Fruit fly (Drosophila melanogaster) whole organism, prepupa: ENCODE data around the gene Vinc.

Experiments
- Blimp-1 ChIP-seq: fragments of 200-800 bp; sonication (Bioruptor generic); optimal IDR thresholded peaks from 3 replicates; lab custom pipeline; 2017; ENCODE audit warnings: missing biosample characterization, missing genetic modification characterization, mild to moderate bottlenecking, moderate library complexity, missing genetic modification reagents
- CG10669 ChIP-seq: fragments of 200-800 bp; sonication (Bioruptor generic); optimal IDR thresholded peaks from 3 replicates; lab custom pipeline; 2018; ENCODE audit warnings: missing biosample characterization, mild to moderate bottlenecking, missing genetic modification characterization, moderate library complexity
- CG11294 ChIP-seq: fragments of 200-800 bp; sonication (Bioruptor generic); IDR thresholded peaks from 2 replicates; pipeline ENCODE4 v1.3.6; 2022; ENCODE audit warnings: missing biosample characterization, missing genetic modification characterization
- CG11762 ChIP-seq: fragments of 200-800 bp; sonication (Bioruptor generic); optimal IDR thresholded peaks from 3 replicates; lab custom pipeline; 2016; ENCODE audit warnings: missing biosample characterization, missing genetic modification characterization; ENCODE audit not compliant: insufficient read depth
- CG11902 ChIP-seq: fragments of 200-800 bp; sonication (Bioruptor generic); optimal IDR thresholded peaks from 3 replicates; lab custom pipeline; 2016; ENCODE audit warnings: missing biosample characterization, missing genetic modification characterization
- CG15336 ChIP-seq: fragments of 200-800 bp; sonication (Bioruptor generic); IDR thresholded peaks from 2 replicates; pipeline ENCODE4 v1.3.6; 2022; ENCODE audit warnings: missing biosample characterization, missing genetic modification characterization
- CG1621 ChIP-seq: fragments of 200-800 bp; sonication (Bioruptor generic); optimal IDR thresholded peaks from 3 replicates; lab custom pipeline; 2018; ENCODE audit warnings: missing biosample characterization, mild to moderate bottlenecking, missing genetic modification characterization
- CG3032 ChIP-seq: fragments of 200-800 bp; optimal IDR thresholded peaks from 2 replicates; lab custom pipeline; 2019; ENCODE audit warnings: missing biosample characterization, mild to moderate bottlenecking, missing genetic modification characterization, moderate library complexity
- CG31627 ChIP-seq: fragments of 200-800 bp; sonication (Bioruptor generic); optimal IDR thresholded peaks from 3 replicates; lab custom pipeline; 2016; ENCODE audit warnings: missing biosample characterization, missing genetic modification characterization
- CG3919 ChIP-seq: fragments of 200-800 bp; sonication (Bioruptor generic); optimal IDR thresholded peaks from 3 replicates; lab custom pipeline; 2016; ENCODE audit warnings: missing biosample characterization, missing genetic modification characterization
- CG4318 ChIP-seq: fragments of 200-800 bp; sonication (Bioruptor generic); optimal IDR thresholded peaks from 3 replicates; lab custom pipeline; 2017; ENCODE audit warnings: missing biosample characterization, mild to moderate bottlenecking, missing genetic modification characterization
- CG6163 ChIP-seq: fragments of 200-800 bp; sonication (Bioruptor generic); IDR thresholded peaks from 3 replicates; pipeline ENCODE4 v1.3.6; 2022; ENCODE audit warnings: missing biosample characterization, missing genetic modification characterization
- CG7368 ChIP-seq: fragments of 200-800 bp; sonication (Bioruptor generic); optimal IDR thresholded peaks from 3 replicates; lab custom pipeline; 2016; ENCODE audit warnings: missing biosample characterization, missing genetic modification characterization
- CG8119 ChIP-seq: fragments of 200-800 bp; sonication (Bioruptor generic); IDR thresholded peaks from 3 replicates; pipeline ENCODE4 v1.3.6; 2022; ENCODE audit warnings: missing biosample characterization, missing genetic modification characterization
- CG8319 ChIP-seq: fragments of 200-800 bp; sonication (Bioruptor generic); optimal IDR thresholded peaks from 3 replicates; lab custom pipeline; 2016; ENCODE audit warnings: missing biosample characterization, missing genetic modification characterization
- CG8632 ChIP-seq: fragments of 200-800 bp; sonication (Bioruptor generic); optimal IDR thresholded peaks from 3 replicates; lab custom pipeline; 2016; ENCODE audit warnings: missing biosample characterization, missing genetic modification characterization
- CG9139 ChIP-seq: fragments of 200-800 bp; sonication (Bioruptor generic); optimal IDR thresholded peaks from 3 replicates; lab custom pipeline; 2017; ENCODE audit warnings: missing biosample characterization, mild to moderate bottlenecking, missing genetic modification characterization
- Eip75B ChIP-seq: fragments of 200-800 bp; sonication (Bioruptor generic); optimal IDR thresholded peaks from 3 replicates; lab custom pipeline; 2016; ENCODE audit warnings: missing biosample characterization, missing genetic modification characterization
- Eip78C ChIP-seq: fragments of 200-800 bp; sonication (Bioruptor generic); peaks from one replicate; lab custom pipeline; 2016; ENCODE audit warnings: missing biosample characterization, missing genetic modification characterization
- Eip93F ChIP-seq: fragments of 200-800 bp; sonication (Bioruptor generic); optimal IDR thresholded peaks from 2 replicates; lab custom pipeline; 2016; ENCODE audit warnings: missing biosample characterization, mild to moderate bottlenecking, missing genetic modification characterization
- Ets21C ChIP-seq: fragments of 200-800 bp; sonication (Bioruptor generic); optimal IDR thresholded peaks from 3 replicates; lab custom pipeline; 2016; ENCODE audit warnings: missing biosample characterization, missing genetic modification characterization
- Ets96B ChIP-seq: fragments of 200-800 bp; optimal IDR thresholded peaks from 2 replicates; lab custom pipeline; 2019; ENCODE audit warnings: missing biosample characterization, mild to moderate bottlenecking, missing genetic modification characterization, moderate library complexity
- Gug ChIP-seq: fragments of 200-800 bp; sonication (Bioruptor generic); IDR thresholded peaks from 2 replicates; pipeline ENCODE4 v1.3.6; 2022; ENCODE audit warnings: missing biosample characterization, missing genetic modification characterization
- Hr38 ChIP-seq: sonication (Bioruptor generic); optimal IDR thresholded peaks from 2 replicates; lab custom pipeline; 2016; ENCODE audit warnings: missing biosample characterization, missing genetic modification characterization
- Met ChIP-seq: fragments of 200-800 bp; sonication (Bioruptor generic); optimal IDR thresholded peaks from 3 replicates; lab custom pipeline; 2016; ENCODE audit warnings: missing biosample characterization, missing genetic modification characterization
- OdsH ChIP-seq: fragments of 200-800 bp; sonication (Bioruptor generic); optimal IDR thresholded peaks from 3 replicates; lab custom pipeline; 2016; ENCODE audit warnings: missing biosample characterization, missing genetic modification characterization
- Smox ChIP-seq: fragments of 200-800 bp; sonication (Bioruptor generic); optimal IDR thresholded peaks from 3 replicates; lab custom pipeline; 2016; ENCODE audit warnings: missing biosample characterization, missing genetic modification characterization
- Sox14 ChIP-seq: fragments of 200-800 bp; sonication (Bioruptor generic); optimal IDR thresholded peaks from 3 replicates; lab custom pipeline; 2016; ENCODE audit warnings: missing biosample characterization, missing genetic modification characterization
- Sox15 ChIP-seq: fragments of 200-800 bp; sonication (Bioruptor generic); optimal IDR thresholded peaks from 3 replicates; lab custom pipeline; 2016; ENCODE audit warnings: missing biosample characterization, missing genetic modification characterization
- achi ChIP-seq: fragments of 200-800 bp; sonication (Bioruptor generic); optimal IDR thresholded peaks from 3 replicates; lab custom pipeline; 2016; ENCODE audit warnings: missing biosample characterization, missing genetic modification characterization
- cyc ChIP-seq: fragments of 200-800 bp; sonication (Bioruptor generic); optimal IDR thresholded peaks from 3 replicates; lab custom pipeline; 2016; ENCODE audit warnings: missing biosample characterization, missing genetic modification characterization
- dsx ChIP-seq: fragments of 200-800 bp; optimal IDR thresholded peaks from 3 replicates; lab custom pipeline; 2019; ENCODE audit warnings: missing biosample characterization, mild to moderate bottlenecking, missing genetic modification characterization, moderate library complexity; ENCODE audit not compliant: poor library complexity, severe bottlenecking
- eg ChIP-seq: fragments of 200-800 bp; sonication (Bioruptor generic); IDR thresholded peaks from 3 replicates; pipeline ENCODE4 v1.3.6; 2022; ENCODE audit warnings: missing biosample characterization, missing genetic modification characterization
- esn ChIP-seq: fragments of 200-800 bp; sonication (Bioruptor generic); optimal IDR thresholded peaks from 2 replicates; lab custom pipeline; 2016; ENCODE audit warnings: missing biosample characterization, mild to moderate bottlenecking, missing genetic modification characterization, moderate library complexity
- fd59A ChIP-seq: fragments of 200-800 bp; sonication (Bioruptor generic); optimal IDR thresholded peaks from 2 replicates; lab custom pipeline; 2017; ENCODE audit warnings: missing biosample characterization, mild to moderate bottlenecking, missing genetic modification characterization, missing genetic modification reagents
- fd85E ChIP-seq: fragments of 200-800 bp; sonication (Bioruptor generic); optimal IDR thresholded peaks from 3 replicates; lab custom pipeline; 2016; ENCODE audit warnings: missing biosample characterization, missing genetic modification characterization
- fkh ChIP-seq: fragments of 200-800 bp; sonication (Bioruptor generic); optimal IDR thresholded peaks from 3 replicates; lab custom pipeline; 2017; ENCODE audit warnings: missing biosample characterization, mild to moderate bottlenecking, missing genetic modification characterization, moderate library complexity
- lz ChIP-seq: fragments of 200-800 bp; sonication (Bioruptor generic); optimal IDR thresholded peaks from 3 replicates; lab custom pipeline; 2016; ENCODE audit warnings: missing biosample characterization, missing genetic modification characterization
- net ChIP-seq: fragments of 200-800 bp; sonication (Bioruptor generic); optimal IDR thresholded peaks from 3 replicates; lab custom pipeline; 2016; ENCODE audit warnings: missing biosample characterization, missing genetic modification characterization
- ss ChIP-seq, 2 experiments: fragments of 200-800 bp; sonication (Bioruptor generic); optimal IDR thresholded peaks; 2 replicates in 1 of 2; 3 replicates in 1 of 2; lab custom pipeline; 2017 to 2018; ENCODE audit warnings: mild to moderate bottlenecking in 2 of 2, missing biosample characterization in 2 of 2, missing genetic modification characterization in 2 of 2, moderate library complexity in 1 of 2
- svp ChIP-seq: fragments of 200-800 bp; sonication (Bioruptor generic); peaks from one replicate; lab custom pipeline; 2016; ENCODE audit warnings: missing biosample characterization, missing genetic modification characterization
- topi ChIP-seq: fragments of 200-800 bp; sonication (Bioruptor generic); optimal IDR thresholded peaks from 3 replicates; lab custom pipeline; 2016; ENCODE audit warnings: missing biosample characterization, missing genetic modification characterization
- vri ChIP-seq: fragments of 200-800 bp; sonication (Bioruptor generic); optimal IDR thresholded peaks from 3 replicates; lab custom pipeline; 2016; ENCODE audit warnings: missing biosample characterization, mild to moderate bottlenecking, missing genetic modification characterization

Vinc gene

DNA sequence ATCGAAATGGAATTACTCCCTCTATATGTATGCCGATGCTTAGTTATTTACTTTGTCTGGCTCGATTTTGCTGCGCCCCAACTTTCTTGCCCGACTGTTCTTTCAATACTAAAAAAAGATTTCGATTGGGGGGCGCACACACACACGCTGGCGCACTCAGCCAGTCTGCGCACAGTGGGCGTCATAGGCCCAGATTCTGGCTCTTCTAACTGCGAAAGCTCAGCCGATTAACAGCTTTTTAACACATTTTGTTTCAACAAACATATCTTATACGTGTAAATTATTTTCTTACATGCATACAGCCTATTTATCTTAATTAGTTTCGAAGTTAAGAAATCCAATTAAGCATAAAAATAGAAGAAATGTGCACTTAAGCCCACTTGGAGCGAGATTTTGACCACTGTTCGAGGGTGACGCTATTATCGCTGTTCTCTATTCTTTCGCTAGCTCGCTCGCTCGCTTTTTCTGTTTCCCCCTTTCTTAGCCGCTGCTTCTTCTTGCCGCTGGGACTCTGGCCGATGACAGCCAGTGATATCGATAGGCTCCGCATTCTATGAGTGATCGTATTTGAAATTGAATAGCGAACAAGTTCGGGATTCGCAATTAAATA lies at the start of gene Vinc (continued):
- TF ChIP-seq fd59A, result peak; percentile 69
- TF ChIP-seq Hr38, result no peak
- no peak for TF ChIP-seq Smox (GFP tag; lab: Kevin White, UChicago)
- TF ChIP-seq fd85E (GFP tag; lab: Kevin White, UChicago), result no peak
- peak; percentile 92 for TF ChIP-seq Met (GFP tag; lab: Kevin White, UChicago)
- no peak for TF ChIP-seq CG4318
- TF ChIP-seq Ets96B (tag; lab: Kevin White, UChicago), result peak; percentile 90
- peak; percentile 75 for TF ChIP-seq CG9139 (GFP tag; lab: Kevin White, UChicago)
- peak; percentile 84 for TF ChIP-seq esn (GFP tag; lab: Kevin White, UChicago)

DNA sequence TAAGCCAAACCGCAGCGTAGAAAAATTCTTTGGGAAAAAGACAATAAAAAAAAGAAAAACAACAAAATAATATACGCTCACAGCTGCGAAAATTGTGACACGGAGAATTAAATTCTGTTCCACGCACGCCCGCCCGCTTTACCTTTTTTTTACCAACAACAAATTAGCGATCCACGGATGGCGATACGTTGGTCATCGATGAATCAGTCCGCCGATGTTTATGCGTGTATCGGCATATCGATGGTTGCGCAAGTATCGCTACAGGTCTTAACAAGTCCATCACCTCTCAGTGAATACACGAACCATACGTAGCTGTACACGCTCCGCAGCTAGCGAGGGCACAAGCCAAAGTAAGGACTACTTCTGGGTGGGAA lies 48.2 kb upstream of the Vinc start, which contains the start of gene CG2924:
TSS of gene CG2924 (minus strand) at position 205 of the 374 bp plus-strand sequence.
- peak; percentile 12 for TF ChIP-seq CG11902 (GFP tag; lab: Kevin White, UChicago)
- TF ChIP-seq CG3919 (GFP tag; lab: Kevin White, UChicago), result peak; percentile 33
- peak; percentile 41 for TF ChIP-seq lz
- TF ChIP-seq CG6163 (GFP tag; lab: Robert Waterston, UW), result peak; percentile 21; the same call in 1 of the 3 replicates
- TF ChIP-seq svp (GFP tag; lab: Kevin White, UChicago), result peak; percentile 50
- TF ChIP-seq OdsH (GFP tag; lab: Kevin White, UChicago), result no peak
- peak; percentile 16; the same call in 1 of the 2 replicates for TF ChIP-seq CG15336 (GFP tag; lab: Robert Waterston, UW)
- 0 out of 2 replicates have a peak, but pooled peaks have one; percentile 15 for TF ChIP-seq CG11294 (GFP tag; lab: Robert Waterston, UW)
- TF ChIP-seq CG31627 (GFP tag; lab: Kevin White, UChicago), result peak; percentile 57
- no peak for TF ChIP-seq Smox (GFP tag; lab: Kevin White, UChicago)
- peak; percentile 11 for TF ChIP-seq CG3032 (tag; lab: Kevin White, UChicago)
- TF ChIP-seq esn (GFP tag; lab: Kevin White, UChicago), result peak; percentile 34
- TF ChIP-seq net, result no peak
- TF ChIP-seq ss (GFP tag; optimal IDR thresholded peaks at IDR 0.05; lab: Kevin White, UChicago), result no peak
- TF ChIP-seq topi (GFP tag; lab: Kevin White, UChicago), result peak; percentile 34
- peak; percentile 96 for TF ChIP-seq CG1621
- no peak for TF ChIP-seq CG7368 (GFP tag; lab: Kevin White, UChicago)
- peak; percentile 56 for TF ChIP-seq cyc (GFP tag; lab: Kevin White, UChicago)
- peak; percentile 68 for TF ChIP-seq Eip78C (GFP tag; lab: Kevin White, UChicago)
- TF ChIP-seq Sox14 (GFP tag; lab: Kevin White, UChicago), result peak; percentile 11
- peak; percentile 26 for TF ChIP-seq Ets21C

DNA sequence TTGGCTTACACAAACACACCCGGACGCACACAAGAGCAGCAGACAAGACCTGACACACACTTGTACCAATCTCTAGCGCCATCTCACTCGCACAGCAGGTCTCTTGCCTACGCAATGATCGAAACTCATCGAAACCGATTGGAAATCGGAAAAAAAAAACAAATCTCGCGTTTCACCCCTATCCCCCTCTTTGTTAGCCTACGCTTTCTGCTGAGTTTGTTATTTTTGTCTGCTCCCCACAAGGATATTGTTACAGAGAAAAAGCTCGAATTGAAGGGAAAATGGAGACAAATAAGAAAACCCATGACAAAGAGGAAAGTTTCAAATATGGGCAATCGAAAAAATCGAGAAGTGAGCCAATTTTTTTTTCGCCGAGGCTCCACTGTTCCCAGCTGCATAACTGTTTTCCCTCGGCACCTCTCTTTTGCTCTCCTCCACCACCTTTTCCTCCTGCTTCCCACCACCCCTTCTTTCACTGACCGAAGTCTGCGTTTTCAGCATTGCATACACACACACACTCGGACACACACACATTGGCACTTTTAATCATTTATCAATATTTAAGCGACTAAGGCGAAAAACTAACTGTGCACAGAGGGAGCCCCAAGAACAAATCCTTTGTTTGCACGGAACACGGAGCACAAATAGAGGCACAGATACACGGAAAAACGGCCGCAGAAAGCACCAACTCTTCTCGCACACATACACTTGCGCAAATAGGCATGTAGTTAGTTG lies 47.6 kb upstream of the Vinc start:
- TF ChIP-seq vri (GFP tag; lab: Kevin White, UChicago) (peak; percentile 48), CG11294 (GFP tag; lab: Robert Waterston, UW) (no peak), Ets96B (tag; lab: Kevin White, UChicago) (no peak), fkh (GFP tag; lab: Kevin White, UChicago) (peak; percentile 67), topi (GFP tag; lab: Kevin White, UChicago) (peak; percentile 40), dsx (GFP tag; lab: Kevin White, UChicago) (no peak), CG8119 (GFP tag; lab: Robert Waterston, UW) (peak; percentile 46; the same call in 1 of the 3 replicates), CG3032 (tag; lab: Kevin White, UChicago) (no peak), Gug (GFP tag; lab: Robert Waterston, UW) (peak; percentile 46; the same call in 1 of the 2 replicates), Sox14 (GFP tag; lab: Kevin White, UChicago) (peak; percentile 75), eg (peak; percentile 65; the same call in 2 of the 3 replicates), cyc (GFP tag; lab: Kevin White, UChicago) (peak; percentile 60), Hr38 (no peak), Sox15 (peak; percentile 52), Ets21C (peak; percentile 3), Blimp-1 (GFP tag; lab: Kevin White, UChicago) (no peak), fd59A (peak; percentile 19), Eip93F (GFP tag; lab: Kevin White, UChicago) (no peak), ss (GFP tag; optimal IDR thresholded peaks at IDR 0.05; lab: Kevin White, UChicago) (peak; percentile 8 to 57), CG11762 (GFP tag; lab: Kevin White, UChicago) (no peak), CG10669 (GFP tag; lab: Kevin White, UChicago) (peak; percentile 29), CG11902 (GFP tag; lab: Kevin White, UChicago) (peak; percentile 49), fd85E (GFP tag; lab: Kevin White, UChicago) (no peak), Eip75B (GFP tag; lab: Kevin White, UChicago) (peak; percentile 27), esn (GFP tag; lab: Kevin White, UChicago) (peak; percentile 43), achi (GFP tag; lab: Kevin White, UChicago) (peak; percentile 41), CG8632 (GFP tag; lab: Kevin White, UChicago) (no peak), CG8319 (GFP tag; lab: Kevin White, UChicago) (peak; percentile 34), CG9139 (GFP tag; lab: Kevin White, UChicago) (no peak), CG4318 (peak; percentile 50)
